Worm (Caenorhabditis elegans) whole organism, L3 larva: Measurements from ENCODE around the gene ule-3.

Experiments
- ceh-16 ChIP-seq: sonication (generic microtip); optimal IDR thresholded peaks from 2 replicates; lab custom pipeline; 2017; ENCODE audit warnings: missing biosample characterization, missing genetic modification characterization
- ceh-9 ChIP-seq: sonication (generic microtip); optimal IDR thresholded peaks from 2 replicates; lab custom pipeline; 2018; ENCODE audit warnings: missing biosample characterization, missing genetic modification characterization
- elt-2 ChIP-seq: sonication (generic microtip); optimal IDR thresholded peaks from 2 replicates; lab custom pipeline; 2016; ENCODE audit warnings: missing genetic modification reagents, mild to moderate bottlenecking, missing genetic modification characterization, missing compliant biosample characterization
- lin-39 ChIP-seq: fragments of 150-350 bp; optimal IDR thresholded peaks from 2 replicates; lab custom pipeline; 2018; ENCODE audit warnings: missing biosample characterization, missing genetic modification reagents, missing genetic modification characterization

DNA sequence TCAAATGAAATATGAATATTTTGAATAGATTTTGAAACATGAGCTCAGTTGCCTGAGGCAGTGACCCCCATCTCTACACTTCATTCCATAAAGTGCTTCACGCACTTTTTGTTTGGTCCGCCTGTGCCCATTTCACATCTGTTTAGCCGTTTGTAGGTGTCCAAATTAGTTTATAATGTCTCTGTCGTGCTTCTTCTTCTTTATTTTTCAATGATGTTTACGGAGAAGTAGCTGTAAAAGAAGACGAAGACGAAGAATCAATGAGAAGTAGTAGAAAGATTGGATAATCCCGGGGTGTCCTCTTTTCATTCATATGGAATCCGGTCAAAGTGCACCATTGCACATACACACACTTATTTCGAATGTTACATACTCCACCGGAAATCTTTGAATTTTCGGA is 45.8 kb downstream of the ule-3 start:
- TF ChIP-seq elt-2 (tag; lab: Kevin White, UChicago) (no peak), ceh-9 (no peak), lin-39 (no peak), ceh-16 (tag; lab: Kevin White, UChicago) (no peak)
